Fruit fly (Drosophila melanogaster) whole organism, prepupa: ENCODE results near the gene Tis11.

ENCODE experiments used
- Blimp-1 ChIP-seq: fragments of 200-800 bp; sonication (Bioruptor generic); optimal IDR thresholded peaks from 3 replicates; lab custom pipeline; 2017; ENCODE audit warnings: missing biosample characterization, missing genetic modification characterization, mild to moderate bottlenecking, moderate library complexity, missing genetic modification reagents
- CG10631 ChIP-seq: fragments of 200-800 bp; sonication (Bioruptor generic); optimal IDR thresholded peaks from 2 replicates; lab custom pipeline; 2016; ENCODE audit warnings: missing biosample characterization, missing genetic modification characterization
- CG10669 ChIP-seq: fragments of 200-800 bp; sonication (Bioruptor generic); optimal IDR thresholded peaks from 3 replicates; lab custom pipeline; 2018; ENCODE audit warnings: missing biosample characterization, mild to moderate bottlenecking, missing genetic modification characterization, moderate library complexity
- CG11294 ChIP-seq: fragments of 200-800 bp; sonication (Bioruptor generic); IDR thresholded peaks from 2 replicates; pipeline ENCODE4 v1.3.6; 2022; ENCODE audit warnings: missing biosample characterization, missing genetic modification characterization
- CG11762 ChIP-seq: fragments of 200-800 bp; sonication (Bioruptor generic); optimal IDR thresholded peaks from 3 replicates; lab custom pipeline; 2016; ENCODE audit warnings: missing biosample characterization, missing genetic modification characterization; ENCODE audit not compliant: insufficient read depth
- CG15336 ChIP-seq: fragments of 200-800 bp; sonication (Bioruptor generic); IDR thresholded peaks from 2 replicates; pipeline ENCODE4 v1.3.6; 2022; ENCODE audit warnings: missing biosample characterization, missing genetic modification characterization
- CG16779 ChIP-seq: fragments of 200-800 bp; sonication (Bioruptor generic); optimal IDR thresholded peaks from 3 replicates; lab custom pipeline; 2017; ENCODE audit warnings: missing biosample characterization, mild to moderate bottlenecking, missing genetic modification characterization
- CG3032 ChIP-seq: fragments of 200-800 bp; optimal IDR thresholded peaks from 2 replicates; lab custom pipeline; 2019; ENCODE audit warnings: missing biosample characterization, mild to moderate bottlenecking, missing genetic modification characterization, moderate library complexity
- CG34406 ChIP-seq: fragments of 200-800 bp; sonication (Bioruptor generic); optimal IDR thresholded peaks from 3 replicates; lab custom pipeline; 2016; ENCODE audit warnings: missing biosample characterization, missing genetic modification characterization
- CG3919 ChIP-seq: fragments of 200-800 bp; sonication (Bioruptor generic); optimal IDR thresholded peaks from 3 replicates; lab custom pipeline; 2016; ENCODE audit warnings: missing biosample characterization, missing genetic modification characterization
- CG4318 ChIP-seq: fragments of 200-800 bp; sonication (Bioruptor generic); optimal IDR thresholded peaks from 3 replicates; lab custom pipeline; 2017; ENCODE audit warnings: missing biosample characterization, mild to moderate bottlenecking, missing genetic modification characterization
- CG6163 ChIP-seq: fragments of 200-800 bp; sonication (Bioruptor generic); IDR thresholded peaks from 3 replicates; pipeline ENCODE4 v1.3.6; 2022; ENCODE audit warnings: missing biosample characterization, missing genetic modification characterization
- CG6276 ChIP-seq: fragments of 200-800 bp; sonication (Bioruptor generic); optimal IDR thresholded peaks from 2 replicates; lab custom pipeline; 2017; ENCODE audit warnings: missing biosample characterization, mild to moderate bottlenecking, missing genetic modification characterization
- CG6792 ChIP-seq: fragments of 200-800 bp; sonication (Bioruptor generic); optimal IDR thresholded peaks from 3 replicates; lab custom pipeline; 2016; ENCODE audit warnings: missing biosample characterization, missing genetic modification characterization
- CG6808 ChIP-seq: fragments of 200-800 bp; sonication (Bioruptor generic); optimal IDR thresholded peaks from 3 replicates; lab custom pipeline; 2017; ENCODE audit warnings: missing biosample characterization, missing genetic modification characterization, mild to moderate bottlenecking, moderate library complexity, missing genetic modification reagents
- CG6854 ChIP-seq: fragments of 200-800 bp; sonication (Bioruptor generic); optimal IDR thresholded peaks from 2 replicates; lab custom pipeline; 2017; ENCODE audit warnings: missing biosample characterization, mild to moderate bottlenecking, missing genetic modification characterization
- CG7368 ChIP-seq: fragments of 200-800 bp; sonication (Bioruptor generic); optimal IDR thresholded peaks from 3 replicates; lab custom pipeline; 2016; ENCODE audit warnings: missing biosample characterization, missing genetic modification characterization
- CG8119 ChIP-seq: fragments of 200-800 bp; sonication (Bioruptor generic); IDR thresholded peaks from 3 replicates; pipeline ENCODE4 v1.3.6; 2022; ENCODE audit warnings: missing biosample characterization, missing genetic modification characterization
- CG8319 ChIP-seq: fragments of 200-800 bp; sonication (Bioruptor generic); optimal IDR thresholded peaks from 3 replicates; lab custom pipeline; 2016; ENCODE audit warnings: missing biosample characterization, missing genetic modification characterization
- CG8632 ChIP-seq: fragments of 200-800 bp; sonication (Bioruptor generic); optimal IDR thresholded peaks from 3 replicates; lab custom pipeline; 2016; ENCODE audit warnings: missing biosample characterization, missing genetic modification characterization
- Eip75B ChIP-seq: fragments of 200-800 bp; sonication (Bioruptor generic); optimal IDR thresholded peaks from 3 replicates; lab custom pipeline; 2016; ENCODE audit warnings: missing biosample characterization, missing genetic modification characterization
- Eip78C ChIP-seq: fragments of 200-800 bp; sonication (Bioruptor generic); peaks from one replicate; lab custom pipeline; 2016; ENCODE audit warnings: missing biosample characterization, missing genetic modification characterization
- Eip93F ChIP-seq: fragments of 200-800 bp; sonication (Bioruptor generic); optimal IDR thresholded peaks from 2 replicates; lab custom pipeline; 2016; ENCODE audit warnings: missing biosample characterization, mild to moderate bottlenecking, missing genetic modification characterization
- Ets21C ChIP-seq: fragments of 200-800 bp; sonication (Bioruptor generic); optimal IDR thresholded peaks from 3 replicates; lab custom pipeline; 2016; ENCODE audit warnings: missing biosample characterization, missing genetic modification characterization
- Ets96B ChIP-seq: fragments of 200-800 bp; optimal IDR thresholded peaks from 2 replicates; lab custom pipeline; 2019; ENCODE audit warnings: missing biosample characterization, mild to moderate bottlenecking, missing genetic modification characterization, moderate library complexity
- Gug ChIP-seq: fragments of 200-800 bp; sonication (Bioruptor generic); IDR thresholded peaks from 2 replicates; pipeline ENCODE4 v1.3.6; 2022; ENCODE audit warnings: missing biosample characterization, missing genetic modification characterization
- Hr38 ChIP-seq: sonication (Bioruptor generic); optimal IDR thresholded peaks from 2 replicates; lab custom pipeline; 2016; ENCODE audit warnings: missing biosample characterization, missing genetic modification characterization
- Hr39 ChIP-seq: fragments of 200-800 bp; sonication (Bioruptor generic); optimal IDR thresholded peaks from 2 replicates; lab custom pipeline; 2016; ENCODE audit warnings: missing biosample characterization, missing genetic modification characterization
- Hr4 ChIP-seq: fragments of 200-800 bp; sonication (Bioruptor generic); optimal IDR thresholded peaks from 3 replicates; lab custom pipeline; 2016; ENCODE audit warnings: missing biosample characterization, missing genetic modification characterization
- Lpt ChIP-seq: fragments of 200-800 bp; sonication (Bioruptor generic); optimal IDR thresholded peaks from 3 replicates; lab custom pipeline; 2016; ENCODE audit warnings: missing biosample characterization, missing genetic modification characterization
- Met ChIP-seq: fragments of 200-800 bp; sonication (Bioruptor generic); optimal IDR thresholded peaks from 3 replicates; lab custom pipeline; 2016; ENCODE audit warnings: missing biosample characterization, missing genetic modification characterization
- OdsH ChIP-seq: fragments of 200-800 bp; sonication (Bioruptor generic); optimal IDR thresholded peaks from 3 replicates; lab custom pipeline; 2016; ENCODE audit warnings: missing biosample characterization, missing genetic modification characterization
- Smox ChIP-seq: fragments of 200-800 bp; sonication (Bioruptor generic); optimal IDR thresholded peaks from 3 replicates; lab custom pipeline; 2016; ENCODE audit warnings: missing biosample characterization, missing genetic modification characterization
- Sox102F ChIP-seq: fragments of 200-800 bp; sonication (Bioruptor generic); optimal IDR thresholded peaks from 2 replicates; lab custom pipeline; 2016; ENCODE audit warnings: missing biosample characterization, mild to moderate bottlenecking, missing genetic modification characterization
- Sox14 ChIP-seq: fragments of 200-800 bp; sonication (Bioruptor generic); optimal IDR thresholded peaks from 3 replicates; lab custom pipeline; 2016; ENCODE audit warnings: missing biosample characterization, missing genetic modification characterization
- Sox15 ChIP-seq: fragments of 200-800 bp; sonication (Bioruptor generic); optimal IDR thresholded peaks from 3 replicates; lab custom pipeline; 2016; ENCODE audit warnings: missing biosample characterization, missing genetic modification characterization
- achi ChIP-seq: fragments of 200-800 bp; sonication (Bioruptor generic); optimal IDR thresholded peaks from 3 replicates; lab custom pipeline; 2016; ENCODE audit warnings: missing biosample characterization, missing genetic modification characterization
- acj6 ChIP-seq: fragments of 200-800 bp; sonication (Bioruptor generic); optimal IDR thresholded peaks from 3 replicates; lab custom pipeline; 2016; ENCODE audit warnings: missing biosample characterization, missing genetic modification characterization
- cyc ChIP-seq: fragments of 200-800 bp; sonication (Bioruptor generic); optimal IDR thresholded peaks from 3 replicates; lab custom pipeline; 2016; ENCODE audit warnings: missing biosample characterization, missing genetic modification characterization
- dac ChIP-seq: fragments of 200-800 bp; sonication (Bioruptor generic); optimal IDR thresholded peaks from 2 replicates; lab custom pipeline; 2017; ENCODE audit warnings: missing biosample characterization, mild to moderate bottlenecking, missing genetic modification characterization
- dsx ChIP-seq: fragments of 200-800 bp; optimal IDR thresholded peaks from 3 replicates; lab custom pipeline; 2019; ENCODE audit warnings: missing biosample characterization, mild to moderate bottlenecking, missing genetic modification characterization, moderate library complexity; ENCODE audit not compliant: poor library complexity, severe bottlenecking
- eg ChIP-seq: fragments of 200-800 bp; sonication (Bioruptor generic); IDR thresholded peaks from 3 replicates; pipeline ENCODE4 v1.3.6; 2022; ENCODE audit warnings: missing biosample characterization, missing genetic modification characterization
- esn ChIP-seq: fragments of 200-800 bp; sonication (Bioruptor generic); optimal IDR thresholded peaks from 2 replicates; lab custom pipeline; 2016; ENCODE audit warnings: missing biosample characterization, mild to moderate bottlenecking, missing genetic modification characterization, moderate library complexity
- fd59A ChIP-seq: fragments of 200-800 bp; sonication (Bioruptor generic); optimal IDR thresholded peaks from 2 replicates; lab custom pipeline; 2017; ENCODE audit warnings: missing biosample characterization, mild to moderate bottlenecking, missing genetic modification characterization, missing genetic modification reagents
- fd85E ChIP-seq: fragments of 200-800 bp; sonication (Bioruptor generic); optimal IDR thresholded peaks from 3 replicates; lab custom pipeline; 2016; ENCODE audit warnings: missing biosample characterization, missing genetic modification characterization
- fkh ChIP-seq: fragments of 200-800 bp; sonication (Bioruptor generic); optimal IDR thresholded peaks from 3 replicates; lab custom pipeline; 2017; ENCODE audit warnings: missing biosample characterization, mild to moderate bottlenecking, missing genetic modification characterization, moderate library complexity
- lz ChIP-seq: fragments of 200-800 bp; sonication (Bioruptor generic); optimal IDR thresholded peaks from 3 replicates; lab custom pipeline; 2016; ENCODE audit warnings: missing biosample characterization, missing genetic modification characterization
- net ChIP-seq: fragments of 200-800 bp; sonication (Bioruptor generic); optimal IDR thresholded peaks from 3 replicates; lab custom pipeline; 2016; ENCODE audit warnings: missing biosample characterization, missing genetic modification characterization
- spab ChIP-seq: fragments of 200-800 bp; sonication (Bioruptor generic); optimal IDR thresholded peaks from 2 replicates; lab custom pipeline; 2017; ENCODE audit warnings: missing biosample characterization, mild to moderate bottlenecking, missing genetic modification characterization, missing genetic modification reagents
- ss ChIP-seq, 2 experiments: fragments of 200-800 bp; sonication (Bioruptor generic); optimal IDR thresholded peaks; 2 replicates in 1 of 2; 3 replicates in 1 of 2; lab custom pipeline; 2017 to 2018; ENCODE audit warnings: mild to moderate bottlenecking in 2 of 2, missing biosample characterization in 2 of 2, missing genetic modification characterization in 2 of 2, moderate library complexity in 1 of 2
- svp ChIP-seq: fragments of 200-800 bp; sonication (Bioruptor generic); peaks from one replicate; lab custom pipeline; 2016; ENCODE audit warnings: missing biosample characterization, missing genetic modification characterization
- topi ChIP-seq: fragments of 200-800 bp; sonication (Bioruptor generic); optimal IDR thresholded peaks from 3 replicates; lab custom pipeline; 2016; ENCODE audit warnings: missing biosample characterization, missing genetic modification characterization
- vri ChIP-seq: fragments of 200-800 bp; sonication (Bioruptor generic); optimal IDR thresholded peaks from 3 replicates; lab custom pipeline; 2016; ENCODE audit warnings: missing biosample characterization, mild to moderate bottlenecking, missing genetic modification characterization

Tis11 gene

dm6 chrX:12723332-12723731 lies 64.1 kb downstream of the Tis11 start:
- TF ChIP-seq vri (GFP tag; lab: Kevin White, UChicago) (peak; percentile 70), CG10631 (GFP tag; lab: Kevin White, UChicago) (no peak), CG15336 (no peak), CG16779 (peak; percentile 19), Hr39 (no peak), Gug (GFP tag; lab: Robert Waterston, UW) (no peak), CG3032 (tag; lab: Kevin White, UChicago) (no peak), acj6 (GFP tag; lab: Kevin White, UChicago) (no peak), fkh (GFP tag; lab: Kevin White, UChicago) (peak; percentile 83), Ets96B (tag; lab: Kevin White, UChicago) (no peak), Blimp-1 (no peak), CG34406 (GFP tag; lab: Kevin White, UChicago) (no peak), CG11294 (GFP tag; lab: Robert Waterston, UW) (no peak), Eip78C (GFP tag; lab: Kevin White, UChicago) (peak; percentile 49), CG6854 (GFP tag; lab: Kevin White, UChicago) (no peak), cyc (GFP tag; lab: Kevin White, UChicago) (no peak), Smox (GFP tag; lab: Kevin White, UChicago) (no peak), CG8119 (GFP tag; lab: Robert Waterston, UW) (peak; percentile 42; the same call in 2 of the 3 replicates), dsx (GFP tag; lab: Kevin White, UChicago) (no peak), CG8632 (GFP tag; lab: Kevin White, UChicago) (no peak), Sox15 (GFP tag; lab: Kevin White, UChicago) (no peak), net (GFP tag; lab: Kevin White, UChicago) (no peak), Eip75B (no peak), Sox14 (peak; percentile 9), CG6808 (GFP tag; lab: Kevin White, UChicago) (no peak), topi (GFP tag; lab: Kevin White, UChicago) (no peak), svp (GFP tag; lab: Kevin White, UChicago) (no peak), Lpt (GFP tag; lab: Kevin White, UChicago) (no peak), spab (GFP tag; lab: Kevin White, UChicago) (no peak), CG6792 (GFP tag; lab: Kevin White, UChicago) (no peak), Ets21C (no peak), Hr4 (no peak), dac (GFP tag; lab: Kevin White, UChicago) (no peak), CG3919 (GFP tag; lab: Kevin White, UChicago) (no peak), fd59A (GFP tag; lab: Kevin White, UChicago) (no peak), Met (no peak), Hr38 (GFP tag; lab: Kevin White, UChicago) (no peak), ss (GFP tag; optimal IDR thresholded peaks at IDR 0.05; lab: Kevin White, UChicago) (no peak), eg (GFP tag; lab: Robert Waterston, UW) (peak; percentile 53; the same call in 1 of the 3 replicates), esn (GFP tag; lab: Kevin White, UChicago) (no peak), CG8319 (no peak), CG11762 (GFP tag; lab: Kevin White, UChicago) (no peak), lz (GFP tag; lab: Kevin White, UChicago) (no peak), CG7368 (GFP tag; lab: Kevin White, UChicago) (no peak), achi (no peak), OdsH (no peak), CG6163 (peak; percentile 64), CG6276 (peak; percentile 29), CG4318 (GFP tag; lab: Kevin White, UChicago) (no peak), Eip93F (GFP tag; lab: Kevin White, UChicago) (peak; percentile 24), CG10669 (GFP tag; lab: Kevin White, UChicago) (no peak), Sox102F (GFP tag; lab: Kevin White, UChicago) (no peak), fd85E (GFP tag; lab: Kevin White, UChicago) (no peak)
